Fruit fly (Drosophila melanogaster) whole organism, adult: Measurements from ENCODE around the gene CG43155.

ENCODE experiments used
- CG11617 ChIP-seq: fragments of 200-800 bp; sonication (Bioruptor generic); optimal IDR thresholded peaks from 2 replicates; lab custom pipeline; 2017; ENCODE audit warnings: mild to moderate bottlenecking, missing biosample characterization, missing genetic modification reagents, missing genetic modification characterization
- Crg-1 ChIP-seq: fragments of 200-800 bp; sonication (Bioruptor generic); optimal IDR thresholded peaks from 2 replicates; lab custom pipeline; 2016; ENCODE audit warnings: missing biosample characterization, missing genetic modification characterization
- Mnt ChIP-seq: fragments of 200-800 bp; sonication (Bioruptor generic); optimal IDR thresholded peaks from 2 replicates; lab custom pipeline; 2016; ENCODE audit warnings: missing biosample characterization, mild to moderate bottlenecking, missing genetic modification characterization
- pad ChIP-seq: fragments of 200-800 bp; sonication (Bioruptor generic); optimal IDR thresholded peaks from 3 replicates; lab custom pipeline; 2017; ENCODE audit warnings: missing biosample characterization, missing genetic modification characterization, mild to moderate bottlenecking, moderate library complexity, missing genetic modification reagents

dm6 chrX:11491473-11491872, 31.9 kb downstream of the CG43155 start, which contains the start of gene CG33235:
- TF ChIP-seq Crg-1 (GFP tag; lab: Kevin White, UChicago) (no peak), Mnt (GFP tag; lab: Kevin White, UChicago) (no peak), CG11617 (GFP tag; lab: Kevin White, UChicago) (no peak), pad (GFP tag; lab: Kevin White, UChicago) (no peak)
